Worm (Caenorhabditis elegans) whole organism, mixed stage, embryonic: ENCODE data around the gene ncs-4.

ENCODE experiments used
- M03D4.4 ChIP-seq: sonication (generic microtip); optimal IDR thresholded peaks from 2 replicates; lab custom pipeline; 2017; ENCODE audit warnings: mild to moderate bottlenecking, missing genetic modification characterization, missing compliant biosample characterization
- blmp-1 ChIP-seq: fragments of 150-350 bp; optimal IDR thresholded peaks from 2 replicates; lab custom pipeline; 2014; ENCODE audit warnings: missing biosample characterization, missing genetic modification characterization
- ceh-39 ChIP-seq: fragments of 150-350 bp; optimal IDR thresholded peaks from 2 replicates; lab custom pipeline; 2014; ENCODE audit warnings: missing biosample characterization, missing genetic modification characterization
- ceh-43 ChIP-seq: fragments of 200-800 bp; sonication (Bioruptor generic); optimal IDR thresholded peaks from 2 replicates; lab custom pipeline; 2018; ENCODE audit warnings: mild to moderate bottlenecking, missing genetic modification characterization, moderate library complexity, missing compliant biosample characterization
- ceh-83 ChIP-seq: fragments of 200-800 bp; sonication (Bioruptor generic); optimal IDR thresholded peaks from 2 replicates; lab custom pipeline; 2018; ENCODE audit warnings: mild to moderate bottlenecking, missing genetic modification characterization, missing compliant biosample characterization
- ces-1 ChIP-seq: fragments of 150-350 bp; optimal IDR thresholded peaks from 2 replicates; lab custom pipeline; 2014; ENCODE audit warnings: missing biosample characterization, missing genetic modification reagents, missing genetic modification characterization
- drap-1 ChIP-seq: fragments of 200-800 bp; sonication (Bioruptor generic); optimal IDR thresholded peaks from 3 replicates; lab custom pipeline; 2018; ENCODE audit warnings: mild to moderate bottlenecking, missing genetic modification characterization, missing compliant biosample characterization
- elt-1 ChIP-seq: sonication (generic microtip); optimal IDR thresholded peaks from 2 replicates; lab custom pipeline; 2017; ENCODE audit warnings: missing genetic modification characterization, mild to moderate bottlenecking, missing compliant biosample characterization, antibody characterized with exemption, moderate library complexity, borderline replicate concordance; ENCODE audit not compliant: insufficient read depth
- elt-3 ChIP-seq: fragments of 150-350 bp; optimal IDR thresholded peaks from 2 replicates; lab custom pipeline; 2014; ENCODE audit warnings: missing biosample characterization, missing genetic modification characterization
- flh-1 ChIP-seq: fragments of 200-800 bp; sonication (Bioruptor generic); optimal IDR thresholded peaks from 2 replicates; lab custom pipeline; 2018; ENCODE audit warnings: mild to moderate bottlenecking, missing genetic modification characterization, moderate library complexity, missing compliant biosample characterization
- ham-2 ChIP-seq: fragments of 200-800 bp; sonication (Bioruptor generic); optimal IDR thresholded peaks from 2 replicates; lab custom pipeline; 2018; ENCODE audit warnings: mild to moderate bottlenecking, missing genetic modification characterization, missing compliant biosample characterization
- hlh-1 ChIP-seq: fragments of 150-350 bp; optimal IDR thresholded peaks from 2 replicates; lab custom pipeline; 2014; ENCODE audit warnings: missing biosample characterization, missing genetic modification reagents, missing genetic modification characterization
- lin-13 ChIP-seq: fragments of 150-350 bp; optimal IDR thresholded peaks from 2 replicates; lab custom pipeline; 2014; ENCODE audit warnings: missing biosample characterization, missing genetic modification characterization
- lin-32 ChIP-seq: fragments of 200-800 bp; sonication (Bioruptor generic); optimal IDR thresholded peaks from 2 replicates; lab custom pipeline; 2018; ENCODE audit warnings: mild to moderate bottlenecking, missing genetic modification characterization, missing compliant biosample characterization
- lsy-2 ChIP-seq: fragments of 150-350 bp; optimal IDR thresholded peaks from 2 replicates; lab custom pipeline; 2014; ENCODE audit warnings: missing biosample characterization, missing genetic modification characterization
- mab-5 ChIP-seq: fragments of 150-350 bp; optimal IDR thresholded peaks from 2 replicates; lab custom pipeline; 2014; ENCODE audit warnings: missing biosample characterization, missing genetic modification characterization
- mep-1 ChIP-seq: fragments of 150-350 bp; optimal IDR thresholded peaks from 2 replicates; lab custom pipeline; 2017; ENCODE audit warnings: missing biosample characterization, missing genetic modification reagents, missing genetic modification characterization, inconsistent platforms
- mls-2 ChIP-seq: sonication (generic microtip); optimal IDR thresholded peaks from 2 replicates; lab custom pipeline; 2016; ENCODE audit warnings: mild to moderate bottlenecking, missing genetic modification characterization, moderate library complexity, missing compliant biosample characterization
- nhr-12 ChIP-seq: fragments of 150-350 bp; optimal IDR thresholded peaks from 2 replicates; lab custom pipeline; 2014; ENCODE audit warnings: missing biosample characterization, missing genetic modification characterization
- nhr-2 ChIP-seq: fragments of 150-350 bp; optimal IDR thresholded peaks from 2 replicates; lab custom pipeline; 2014; ENCODE audit warnings: missing biosample characterization, missing genetic modification characterization
- nhr-28 ChIP-seq: fragments of 150-350 bp; optimal IDR thresholded peaks from 2 replicates; lab custom pipeline; 2014; ENCODE audit warnings: missing biosample characterization, missing genetic modification characterization
- nhr-76 ChIP-seq: sonication (generic microtip); optimal IDR thresholded peaks from 2 replicates; lab custom pipeline; 2017; ENCODE audit warnings: missing biosample characterization, missing genetic modification characterization
- pha-4 ChIP-seq: fragments of 150-350 bp; optimal IDR thresholded peaks from 2 replicates; lab custom pipeline; 2018; ENCODE audit warnings: missing biosample characterization, missing genetic modification reagents, missing genetic modification characterization
- sem-2 ChIP-seq: fragments of 200-800 bp; sonication (Bioruptor generic); optimal IDR thresholded peaks from 2 replicates; lab custom pipeline; 2018; ENCODE audit warnings: mild to moderate bottlenecking, missing genetic modification characterization, missing compliant biosample characterization
- sptf-1 ChIP-seq: sonication (generic microtip); optimal IDR thresholded peaks from 2 replicates; lab custom pipeline; 2017; ENCODE audit warnings: mild to moderate bottlenecking, missing genetic modification characterization, moderate library complexity, missing compliant biosample characterization
- tbx-8 ChIP-seq: fragments of 200-800 bp; sonication (Bioruptor generic); optimal IDR thresholded peaks from 2 replicates; lab custom pipeline; 2018; ENCODE audit warnings: mild to moderate bottlenecking, missing genetic modification characterization, moderate library complexity, missing compliant biosample characterization
- unc-120 ChIP-seq: sonication (generic microtip); optimal IDR thresholded peaks from 2 replicates; lab custom pipeline; 2017; ENCODE audit warnings: missing genetic modification characterization, missing compliant biosample characterization; ENCODE audit not compliant: poor library complexity, severe bottlenecking
- unc-39 ChIP-seq: fragments of 150-350 bp; optimal IDR thresholded peaks from 2 replicates; lab custom pipeline; 2014; ENCODE audit warnings: missing biosample characterization, missing genetic modification characterization
- unc-62 ChIP-seq: fragments of 150-350 bp; optimal IDR thresholded peaks from 2 replicates; lab custom pipeline; 2014; ENCODE audit warnings: missing biosample characterization, missing genetic modification reagents, missing genetic modification characterization
- zip-8 ChIP-seq: fragments of 150-350 bp; optimal IDR thresholded peaks from 2 replicates; lab custom pipeline; 2014; ENCODE audit warnings: missing biosample characterization, missing genetic modification characterization
- ztf-11 ChIP-seq: fragments of 150-350 bp; optimal IDR thresholded peaks from 2 replicates; lab custom pipeline; 2014; ENCODE audit warnings: missing biosample characterization, missing genetic modification characterization

ncs-4 gene

ce11 chrX:10160097-10160677, 16.1 kb upstream of the ncs-4 start, which contains the start of gene F09B9.4:
Gene F09B9.4, plus strand, starts transcription at chrX:10160627.
- peak; percentile 47 for TF ChIP-seq hlh-1
- TF ChIP-seq ztf-11 (tag; lab: Kevin White, UChicago): no peak

- TF ChIP-seq ceh-43 (GFP tag; lab: Kevin White, UChicago) (no peak), ces-1 (peak; percentile 72)
Measured at ce11 chrX:10162476-10162875, 13.8 kb upstream of the ncs-4 start.

ce11 chrX:10163212-10163611, 13.1 kb upstream of the ncs-4 start:
- TF ChIP-seq zip-8 (no peak), ces-1 (peak; percentile 64)

ce11 chrX:10167005-10167404, 9.3 kb upstream of the ncs-4 start, which contains the start of gene rnp-9:
Gene rnp-9, plus strand, starts transcription at chrX:10167305.
- no peak for TF ChIP-seq tbx-8
- TF ChIP-seq unc-39 (tag; lab: Kevin White, UChicago): no peak
- TF ChIP-seq nhr-2: no peak
- TF ChIP-seq ceh-43 (GFP tag; lab: Kevin White, UChicago): no peak
- TF ChIP-seq lin-13 (tag; lab: Kevin White, UChicago): no peak
- no peak for TF ChIP-seq nhr-76 (tag; lab: Kevin White, UChicago)
- TF ChIP-seq M03D4.4 (tag; lab: Kevin White, UChicago): no peak
- no peak for TF ChIP-seq ceh-39
- no peak for TF ChIP-seq elt-1 (tag; lab: Kevin White, UChicago)
- TF ChIP-seq mls-2: no peak
- TF ChIP-seq lsy-2: no peak
- TF ChIP-seq ztf-11 (tag; lab: Kevin White, UChicago): no peak
- TF ChIP-seq, all 35 proteins: peak for 0

ce11 chrX:10168534-10168933, 7.8 kb upstream of the ncs-4 start:
- TF ChIP-seq mls-2 (no peak), ceh-83 (GFP tag; lab: Kevin White, UChicago) (no peak), nhr-76 (tag; lab: Kevin White, UChicago) (no peak), mep-1 (no peak), ceh-39 (no peak), unc-39 (tag; lab: Kevin White, UChicago) (no peak), M03D4.4 (tag; lab: Kevin White, UChicago) (no peak), sem-2 (GFP tag; lab: Kevin White, UChicago) (no peak), nhr-2 (no peak), lin-13 (tag; lab: Kevin White, UChicago) (no peak), drap-1 (no peak), ham-2 (GFP tag; lab: Kevin White, UChicago) (no peak), nhr-28 (tag; lab: Kevin White, UChicago) (no peak), blmp-1 (tag; lab: Kevin White, UChicago) (no peak), pha-4 (tag; lab: Kevin White, UChicago) (no peak), elt-3 (tag; lab: Kevin White, UChicago) (no peak), unc-62 (GFP tag; lab: Kevin White, UChicago) (no peak), ceh-43 (GFP tag; lab: Kevin White, UChicago) (no peak)

ce11 chrX:10170598-10170997, 5.7 kb upstream of the ncs-4 start:
- TF ChIP-seq zip-8: no peak
- TF ChIP-seq mab-5 (tag; lab: Kevin White, UChicago): no peak
- TF ChIP-seq ztf-11 (tag; lab: Kevin White, UChicago): no peak
- TF ChIP-seq ham-2 (GFP tag; lab: Kevin White, UChicago): no peak
- no peak for TF ChIP-seq pha-4 (tag; lab: Kevin White, UChicago)
- TF ChIP-seq nhr-2: no peak

- no peak for TF ChIP-seq elt-3 (tag; lab: Kevin White, UChicago)
- TF ChIP-seq nhr-12 (tag; lab: Kevin White, UChicago): no peak
- no peak for TF ChIP-seq flh-1
- no peak for TF ChIP-seq lin-32 (GFP tag; lab: Kevin White, UChicago)
- no peak for TF ChIP-seq ham-2 (GFP tag; lab: Kevin White, UChicago)
- TF ChIP-seq nhr-28 (tag; lab: Kevin White, UChicago): no peak
- TF ChIP-seq ces-1: no peak
- TF ChIP-seq sptf-1 (tag; lab: Kevin White, UChicago): no peak
- no peak for TF ChIP-seq unc-120 (tag; lab: Kevin White, UChicago)
- no peak for TF ChIP-seq M03D4.4 (tag; lab: Kevin White, UChicago)
- TF ChIP-seq lin-13 (tag; lab: Kevin White, UChicago): no peak
- no peak for TF ChIP-seq lsy-2
- no peak for TF ChIP-seq nhr-76 (tag; lab: Kevin White, UChicago)
- no peak for TF ChIP-seq sem-2 (GFP tag; lab: Kevin White, UChicago)
- TF ChIP-seq drap-1: no peak
- no peak for TF ChIP-seq ceh-43 (GFP tag; lab: Kevin White, UChicago)
- TF ChIP-seq elt-1 (tag; lab: Kevin White, UChicago): no peak
Measured at ce11 chrX:10172004-10172584, 4.2 kb upstream of the ncs-4 start, which contains the start of gene C07A4.2. Gene C07A4.2, plus strand, starts transcription at chrX:10172198.
